Worm (Caenorhabditis elegans) whole organism, young adult: ENCODE data around the gene ptr-24.

Experiments used
- C06A6.2 ChIP-seq: fragments of 200-800 bp; sonication (Bioruptor generic); conservative IDR thresholded peaks from 2 replicates; pipeline ENCODE4 v1.3.6; 2022; ENCODE audit warnings: missing genetic modification characterization, missing compliant biosample characterization
- F10E7.11 ChIP-seq: sonication (generic microtip); optimal IDR thresholded peaks from 2 replicates; lab custom pipeline; 2017; ENCODE audit warnings: mild to moderate bottlenecking, missing genetic modification characterization, moderate library complexity, missing compliant biosample characterization
- F37B4.10 ChIP-seq: fragments of 200-800 bp; sonication (Bioruptor generic); IDR thresholded peaks from 2 replicates; pipeline ENCODE4 v1.3.6; 2022; ENCODE audit warnings: missing genetic modification characterization, missing compliant biosample characterization
- attf-5 ChIP-seq: fragments of 200-800 bp; sonication (Bioruptor generic); optimal IDR thresholded peaks from 2 replicates; lab custom pipeline; 2018; ENCODE audit warnings: mild to moderate bottlenecking, missing genetic modification characterization, missing compliant biosample characterization
- ceh-58 ChIP-seq: fragments of 200-800 bp; sonication (Bioruptor generic); IDR thresholded peaks from 2 replicates; pipeline ENCODE4 v1.3.6; 2022; ENCODE audit warnings: missing genetic modification characterization, missing compliant biosample characterization
- lir-1 ChIP-seq: fragments of 200-800 bp; sonication (Bioruptor generic); conservative IDR thresholded peaks from 2 replicates; pipeline ENCODE4 v1.3.6; 2022; ENCODE audit warnings: missing genetic modification reagents, missing genetic modification characterization, missing compliant biosample characterization
- lsy-27 ChIP-seq: sonication (generic microtip); optimal IDR thresholded peaks from 2 replicates; lab custom pipeline; 2017; ENCODE audit warnings: missing genetic modification characterization, mild to moderate bottlenecking, missing compliant biosample characterization, antibody characterized with exemption, missing genotype, borderline replicate concordance; ENCODE audit not compliant: insufficient read depth
- mel-28 ChIP-seq: sonication (generic microtip); optimal IDR thresholded peaks from 2 replicates; lab custom pipeline; 2016; ENCODE audit warnings: borderline replicate concordance, mild to moderate bottlenecking, missing genetic modification characterization, missing compliant biosample characterization
- snpc-4 ChIP-seq, 5 experiments: fragments of 150-350 bp in 1 of 5; sonication (generic microtip) in 4 of 5; optimal IDR thresholded peaks; 2 replicates each; lab custom pipeline; 2014 to 2018; ENCODE audit warnings: missing genetic modification characterization in 5 of 5, missing biosample characterization in 3 of 5, antibody characterized with exemption in 2 of 5, mild to moderate bottlenecking in 2 of 5, missing compliant biosample characterization in 2 of 5, missing genotype in 2 of 5, moderate library complexity in 2 of 5, missing genetic modification reagents in 1 of 5
- tbx-9 ChIP-seq: sonication (generic microtip); optimal IDR thresholded peaks from 2 replicates; lab custom pipeline; 2016; ENCODE audit warnings: borderline replicate concordance, missing genetic modification characterization, inconsistent platforms, missing compliant biosample characterization
- ztf-28 ChIP-seq: fragments of 200-800 bp; sonication (Bioruptor generic); IDR thresholded peaks from 2 replicates; pipeline ENCODE4 v1.3.6; 2022; ENCODE audit warnings: missing genetic modification reagents, missing genetic modification characterization, missing compliant biosample characterization
- ztf-3 ChIP-seq: fragments of 200-800 bp; sonication (Bioruptor generic); optimal IDR thresholded peaks from 2 replicates; lab custom pipeline; 2018; ENCODE audit warnings: mild to moderate bottlenecking, missing genetic modification characterization, missing compliant biosample characterization

- TF ChIP-seq snpc-4 (GFP tag; optimal IDR thresholded peaks at IDR 0.05; lab: Kevin White, UChicago) (no peak), snpc-4 (tag; optimal IDR thresholded peaks at IDR 0.05; lab: Kevin White, UChicago) (no peak), F10E7.11 (tag; lab: Kevin White, UChicago) (no peak), ztf-3 (no peak), attf-5 (GFP tag; lab: Kevin White, UChicago) (no peak), lsy-27 (tag; lab: Kevin White, UChicago) (no peak), tbx-9 (tag; lab: Kevin White, UChicago) (no peak), mel-28 (no peak), lir-1 (GFP tag; lab: Robert Waterston, UW) (no peak), C06A6.2 (GFP tag; lab: Robert Waterston, UW) (no peak), ceh-58 (GFP tag; lab: Robert Waterston, UW) (no peak), ztf-28 (GFP tag; lab: Robert Waterston, UW) (no peak), F37B4.10 (GFP tag; lab: Robert Waterston, UW) (no peak)
Measured at ce11 chrX:13341853-13342252, 4.0 kb downstream of the ptr-24 start.
